Fruit fly (Drosophila melanogaster): ENCODE measurements around the gene nAChRbeta3.

nAChRbeta3 gene

dm6 chr2L:510534-511014, 34.4 kb upstream of the nAChRbeta3 start (continued):
- no peak for TF ChIP-seq Poxn (GFP tag; IDR thresholded peaks at IDR 0.05)
- no peak for TF ChIP-seq CG17912 (GFP tag; optimal IDR thresholded peaks at IDR 0.05)
- no peak for TF ChIP-seq NFAT (GFP tag; IDR thresholded peaks at IDR 0.05)
- TF ChIP-seq CG11695 (GFP tag; IDR thresholded peaks at IDR 0.05) = peak; percentile 53; the same call in 2 of the 3 replicates
- TF ChIP-seq Atf6 (GFP tag; IDR thresholded peaks at IDR 0.05) = peak; percentile 59; the same call in 1 of the 2 replicates
- peak; percentile 88 for TF ChIP-seq CG12236 (GFP tag; optimal IDR thresholded peaks at IDR 0.05)
- TF ChIP-seq ftz-f1 (GFP tag; optimal IDR thresholded peaks at IDR 0.05) = peak; percentile 20
- peak; percentile 81 for TF ChIP-seq CG10431 (GFP tag; optimal IDR thresholded peaks at IDR 0.05)
- TF ChIP-seq eve (GFP tag; optimal IDR thresholded peaks at IDR 0.05) = no peak
- TF ChIP-seq hkb (optimal IDR thresholded peaks at IDR 0.05) = no peak
- peak; percentile 57 for TF ChIP-seq hkb (GFP tag; IDR thresholded peaks at IDR 0.05)
- TF ChIP-seq sens (GFP tag) = peak; percentile 96
- peak; percentile 74 for TF ChIP-seq bab2 (GFP tag; optimal IDR thresholded peaks at IDR 0.05)
- no peak for TF ChIP-seq jigr1 (GFP tag; IDR thresholded peaks at IDR 0.05)
- TF ChIP-seq HLH3B (GFP tag; IDR thresholded peaks at IDR 0.05) = peak; percentile 61; the same call in 1 of the 2 replicates
- peak; percentile 66 for TF ChIP-seq btn (GFP tag; optimal IDR thresholded peaks at IDR 0.05)
- TF ChIP-seq CG12219 (GFP tag; optimal IDR thresholded peaks at IDR 0.05) = peak; percentile 52
- TF ChIP-seq Hmr (GFP tag; optimal IDR thresholded peaks at IDR 0.05) = peak; percentile 68
- no peak for TF ChIP-seq chn (GFP tag; optimal IDR thresholded peaks at IDR 0.05)
- TF ChIP-seq crol (GFP tag; IDR thresholded peaks at IDR 0.05) = peak; percentile 80
- TF ChIP-seq Deaf1 (tag; optimal IDR thresholded peaks at IDR 0.05) = peak; percentile 78
- TF ChIP-seq aop (GFP tag; IDR thresholded peaks at IDR 0.05) = 0 out of 2 replicates have a peak, but pooled peaks have one; percentile 13
- TF ChIP-seq Kr (GFP tag; optimal IDR thresholded peaks at IDR 0.05) = peak; percentile 91
- TF ChIP-seq Xbp1 (GFP tag; optimal IDR thresholded peaks at IDR 0.05) = peak; percentile 7
- TF ChIP-seq tna (GFP tag; IDR thresholded peaks at IDR 0.05; ENCODE audit: partially characterized antibody) = no peak
- TF ChIP-seq gro (GFP tag; optimal IDR thresholded peaks at IDR 0.05) = peak; percentile 50
- no peak for TF ChIP-seq CG6689 (GFP tag; IDR thresholded peaks at IDR 0.05)
- peak; percentile 16 for TF ChIP-seq HmgZ (tag; optimal IDR thresholded peaks at IDR 0.05)
- TF ChIP-seq mirr (GFP tag; optimal IDR thresholded peaks at IDR 0.05) = peak; percentile 37
- TF ChIP-seq H15 (GFP tag; IDR thresholded peaks at IDR 0.05) = 0 out of 3 replicates have a peak, but pooled peaks have one; percentile 38
- TF ChIP-seq CG14667 (GFP tag; IDR thresholded peaks at IDR 0.05) = no peak
- TF ChIP-seq CG2202 (tag; optimal IDR thresholded peaks at IDR 0.05) = peak; percentile 92
- peak; percentile 77 for TF ChIP-seq CG18262 (tag; optimal IDR thresholded peaks at IDR 0.05)
- TF ChIP-seq CG4617 (GFP tag; optimal IDR thresholded peaks at IDR 0.05; ENCODE audit: borderline replicate concordance) = peak; percentile 1
- TF ChIP-seq tio (GFP tag; optimal IDR thresholded peaks at IDR 0.05) = peak; percentile 40
- no peak for TF ChIP-seq ase (GFP tag; IDR thresholded peaks at IDR 0.05)
- no peak for TF ChIP-seq sima (GFP tag; optimal IDR thresholded peaks at IDR 0.05)
- peak; percentile 73 for TF ChIP-seq CG1603 (tag; optimal IDR thresholded peaks at IDR 0.05)
- TF ChIP-seq CG8944 (GFP tag; optimal IDR thresholded peaks at IDR 0.05) = peak; percentile 31
- peak; percentile 65; the same call in 1 of the 2 replicates for TF ChIP-seq ara (GFP tag; IDR thresholded peaks at IDR 0.05)
- no peak for TF ChIP-seq Mrtf (GFP tag; IDR thresholded peaks at IDR 0.05)
- TF ChIP-seq CG12744 (GFP tag; optimal IDR thresholded peaks at IDR 0.05) = peak; percentile 66
- no peak for TF ChIP-seq CG34376 (GFP tag; optimal IDR thresholded peaks at IDR 0.05)
- peak; percentile 57 for TF ChIP-seq slp2 (GFP tag; optimal IDR thresholded peaks at IDR 0.05)
- peak; percentile 84 for TF ChIP-seq dmrt11E (tag; optimal IDR thresholded peaks at IDR 0.05)
- peak; percentile 85 for TF ChIP-seq Xrp1 (GFP tag; IDR thresholded peaks at IDR 0.05)
- peak; percentile 33 for TF ChIP-seq CG31388 (GFP tag; optimal IDR thresholded peaks at IDR 0.05)
- peak; percentile 70; the same call in 1 of the 3 replicates for TF ChIP-seq gce (GFP tag; IDR thresholded peaks at IDR 0.05)
- TF ChIP-seq Asciz (GFP tag; optimal IDR thresholded peaks at IDR 0.05) = peak; percentile 81
- peak; percentile 10 for TF ChIP-seq CTCF (GFP tag; optimal IDR thresholded peaks at IDR 0.05)
- TF ChIP-seq seq (GFP tag; IDR thresholded peaks at IDR 0.05) = peak; percentile 17; the same call in 1 of the 2 replicates
- TF ChIP-seq CG6765 (GFP tag; optimal IDR thresholded peaks at IDR 0.05) = peak; percentile 55
- TF ChIP-seq CG14710 (tag; optimal IDR thresholded peaks at IDR 0.05) = peak; percentile 82

Measured in whole organism, embryonic.